Worm (Caenorhabditis elegans) whole organism, young adult: ENCODE data around the gene tomm-70.
A peak's percentile ranks its signal among the peaks of the same experiment; 100 is the strongest.

Experiments
- B0019.2 ChIP-seq: fragments of 200-800 bp; sonication (Bioruptor generic); conservative IDR thresholded peaks from 2 replicates; pipeline ENCODE4 v1.3.6; 2022; ENCODE audit warnings: missing genetic modification reagents, missing genetic modification characterization, missing compliant biosample characterization
- B0035.1 ChIP-seq: sonication (generic microtip); optimal IDR thresholded peaks from 2 replicates; lab custom pipeline; 2016; ENCODE audit warnings: missing genetic modification characterization, mild to moderate bottlenecking, missing compliant biosample characterization, missing genotype, missing genetic modification reagents
- B0261.1 ChIP-seq: sonication (generic microtip); optimal IDR thresholded peaks from 2 replicates; lab custom pipeline; 2016; ENCODE audit warnings: mild to moderate bottlenecking, missing genetic modification characterization, moderate library complexity, missing compliant biosample characterization
- D2030.7 ChIP-seq: fragments of 200-800 bp; sonication (Bioruptor generic); IDR thresholded peaks from 2 replicates; pipeline ENCODE4 v1.3.6; 2022; ENCODE audit warnings: missing genetic modification reagents, missing genetic modification characterization, missing compliant biosample characterization
- F10E7.11 ChIP-seq: sonication (generic microtip); optimal IDR thresholded peaks from 2 replicates; lab custom pipeline; 2017; ENCODE audit warnings: mild to moderate bottlenecking, missing genetic modification characterization, moderate library complexity, missing compliant biosample characterization
- F22D6.2 ChIP-seq: sonication (generic microtip); optimal IDR thresholded peaks from 2 replicates; lab custom pipeline; 2016; ENCODE audit warnings: mild to moderate bottlenecking, missing genetic modification characterization, missing compliant biosample characterization
- F23B12.7 ChIP-seq: sonication (generic microtip); optimal IDR thresholded peaks from 2 replicates; lab custom pipeline; 2017; ENCODE audit warnings: missing genetic modification characterization, mild to moderate bottlenecking, missing compliant biosample characterization, antibody characterized with exemption, moderate library complexity; ENCODE audit not compliant: insufficient read depth
- F33H1.4 ChIP-seq: fragments of 200-800 bp; sonication (Bioruptor generic); IDR thresholded peaks from 2 replicates; pipeline ENCODE4 v1.3.6; 2022; ENCODE audit warnings: missing genetic modification reagents, missing genetic modification characterization, missing compliant biosample characterization
- F37B4.10 ChIP-seq: fragments of 200-800 bp; sonication (Bioruptor generic); IDR thresholded peaks from 2 replicates; pipeline ENCODE4 v1.3.6; 2022; ENCODE audit warnings: missing genetic modification characterization, missing compliant biosample characterization
- F49E8.2 ChIP-seq: sonication (generic microtip); optimal IDR thresholded peaks from 3 replicates; lab custom pipeline; 2017; ENCODE audit warnings: missing genetic modification characterization, mild to moderate bottlenecking, missing compliant biosample characterization, antibody characterized with exemption, moderate library complexity; ENCODE audit not compliant: insufficient read depth
- F52B5.7 ChIP-seq: sonication (generic microtip); optimal IDR thresholded peaks from 2 replicates; lab custom pipeline; 2016; ENCODE audit warnings: mild to moderate bottlenecking, missing genetic modification characterization, missing compliant biosample characterization
- F55B11.4 ChIP-seq: sonication (generic microtip); optimal IDR thresholded peaks from 2 replicates; lab custom pipeline; 2016; ENCODE audit warnings: missing compliant biosample characterization, missing genetic modification characterization, borderline replicate concordance; ENCODE audit not compliant: insufficient read depth
- F57C9.4 ChIP-seq: sonication (generic microtip); optimal IDR thresholded peaks from 2 replicates; lab custom pipeline; 2017; ENCODE audit warnings: mild to moderate bottlenecking, missing genetic modification characterization, missing compliant biosample characterization
- Y56A3A.18 ChIP-seq: fragments of 200-800 bp; sonication (Bioruptor generic); IDR thresholded peaks from 2 replicates; pipeline ENCODE4 v1.3.6; 2022; ENCODE audit warnings: missing genetic modification reagents, missing genetic modification characterization, missing compliant biosample characterization
- Y79H2A.3 ChIP-seq: fragments of 200-800 bp; sonication (Bioruptor generic); conservative IDR thresholded peaks from 2 replicates; pipeline ENCODE4 v1.3.6; 2022; ENCODE audit warnings: missing genetic modification reagents, missing genetic modification characterization, missing compliant biosample characterization
- akir-1 ChIP-seq: fragments of 200-800 bp; sonication (Bioruptor generic); optimal IDR thresholded peaks from 2 replicates; lab custom pipeline; 2018; ENCODE audit warnings: mild to moderate bottlenecking, missing genetic modification characterization, moderate library complexity, missing compliant biosample characterization
- aptf-2 ChIP-seq: fragments of 200-800 bp; sonication (Bioruptor generic); conservative IDR thresholded peaks from 2 replicates; pipeline ENCODE4 v1.3.6; 2022; ENCODE audit warnings: missing genetic modification reagents, missing genetic modification characterization, missing compliant biosample characterization
- attf-5 ChIP-seq: fragments of 200-800 bp; sonication (Bioruptor generic); optimal IDR thresholded peaks from 2 replicates; lab custom pipeline; 2018; ENCODE audit warnings: mild to moderate bottlenecking, missing genetic modification characterization, missing compliant biosample characterization
- attf-6 ChIP-seq: fragments of 200-800 bp; sonication (Bioruptor generic); IDR thresholded peaks from 2 replicates; pipeline ENCODE4 v1.3.6; 2022; ENCODE audit warnings: missing genetic modification reagents, missing genetic modification characterization, missing compliant biosample characterization
- bed-1 ChIP-seq: fragments of 200-800 bp; sonication (Bioruptor generic); IDR thresholded peaks from 2 replicates; pipeline ENCODE4 v1.3.6; 2022; ENCODE audit warnings: missing genetic modification reagents, missing genetic modification characterization, missing compliant biosample characterization
- ceh-27 ChIP-seq: fragments of 200-800 bp; sonication (Bioruptor generic); optimal IDR thresholded peaks from 2 replicates; lab custom pipeline; 2018; ENCODE audit warnings: mild to moderate bottlenecking, missing genetic modification characterization, moderate library complexity, missing compliant biosample characterization
- ceh-40 ChIP-seq: fragments of 200-800 bp; sonication (Bioruptor generic); IDR thresholded peaks from 2 replicates; pipeline ENCODE4 v1.3.6; 2022; ENCODE audit warnings: missing genetic modification characterization, missing compliant biosample characterization
- ceh-58 ChIP-seq: fragments of 200-800 bp; sonication (Bioruptor generic); IDR thresholded peaks from 2 replicates; pipeline ENCODE4 v1.3.6; 2022; ENCODE audit warnings: missing genetic modification characterization, missing compliant biosample characterization
- chd-7 ChIP-seq: sonication (generic microtip); optimal IDR thresholded peaks from 2 replicates; lab custom pipeline; 2016; ENCODE audit warnings: mild to moderate bottlenecking, missing genetic modification characterization, moderate library complexity, missing compliant biosample characterization
- efl-1 ChIP-seq: fragments of 150-350 bp; optimal IDR thresholded peaks from 2 replicates; lab custom pipeline; 2014; ENCODE audit warnings: missing biosample characterization, missing genetic modification reagents, missing genetic modification characterization
- egl-18 ChIP-seq: fragments of 200-800 bp; sonication (Bioruptor generic); IDR thresholded peaks from 2 replicates; pipeline ENCODE4 v1.3.6; 2022; ENCODE audit warnings: missing genetic modification reagents, missing genetic modification characterization, missing compliant biosample characterization
- gei-17 ChIP-seq: fragments of 200-800 bp; sonication (Bioruptor generic); optimal IDR thresholded peaks from 2 replicates; lab custom pipeline; 2018; ENCODE audit warnings: mild to moderate bottlenecking, missing genetic modification characterization, missing compliant biosample characterization
- hlh-26 ChIP-seq: fragments of 200-800 bp; sonication (Bioruptor generic); conservative IDR thresholded peaks from 2 replicates; pipeline ENCODE4 v1.3.6; 2022; ENCODE audit warnings: missing genetic modification reagents, missing genetic modification characterization, missing compliant biosample characterization
- hrde-1 ChIP-seq: sonication (generic microtip); optimal IDR thresholded peaks from 2 replicates; lab custom pipeline; 2016; ENCODE audit warnings: missing genetic modification characterization, mild to moderate bottlenecking, missing compliant biosample characterization, moderate library complexity, missing genotype, missing genetic modification reagents, borderline replicate concordance
- lag-1 ChIP-seq: fragments of 200-800 bp; sonication (Bioruptor generic); IDR thresholded peaks from 2 replicates; pipeline ENCODE4 v1.3.6; 2022; ENCODE audit warnings: missing genetic modification reagents, missing genetic modification characterization, missing compliant biosample characterization
- let-607 ChIP-seq, 2 experiments: fragments of 200-800 bp in 1 of 2; sonication (Bioruptor generic) in 1 of 2; sonication (generic microtip) in 1 of 2; optimal IDR thresholded peaks; 2 replicates each; lab custom pipeline; 2016 to 2018; ENCODE audit warnings: mild to moderate bottlenecking in 2 of 2, missing compliant biosample characterization in 2 of 2, missing genetic modification characterization in 2 of 2, moderate library complexity in 2 of 2, missing genotype in 1 of 2
- lin-26 ChIP-seq: fragments of 200-800 bp; sonication (Bioruptor generic); IDR thresholded peaks from 2 replicates; pipeline ENCODE4 v1.3.6; 2022; ENCODE audit warnings: missing genetic modification reagents, missing genetic modification characterization, missing compliant biosample characterization
- lir-1 ChIP-seq: fragments of 200-800 bp; sonication (Bioruptor generic); conservative IDR thresholded peaks from 2 replicates; pipeline ENCODE4 v1.3.6; 2022; ENCODE audit warnings: missing genetic modification reagents, missing genetic modification characterization, missing compliant biosample characterization
- lsl-1 ChIP-seq: fragments of 200-800 bp; sonication (Bioruptor generic); optimal IDR thresholded peaks from 2 replicates; lab custom pipeline; 2018; ENCODE audit warnings: mild to moderate bottlenecking, missing genetic modification characterization, moderate library complexity, missing compliant biosample characterization
- madf-10 ChIP-seq: sonication (generic microtip); optimal IDR thresholded peaks from 2 replicates; lab custom pipeline; 2016; ENCODE audit warnings: mild to moderate bottlenecking, missing genetic modification characterization, missing compliant biosample characterization
- madf-3 ChIP-seq: fragments of 200-800 bp; sonication (Bioruptor generic); IDR thresholded peaks from 2 replicates; pipeline ENCODE4 v1.3.6; 2022; ENCODE audit warnings: missing genetic modification reagents, missing genetic modification characterization, missing compliant biosample characterization
- madf-6 ChIP-seq: fragments of 200-800 bp; sonication (Bioruptor generic); IDR thresholded peaks from 2 replicates; pipeline ENCODE4 v1.3.6; 2022; ENCODE audit warnings: missing genetic modification reagents, missing genetic modification characterization, missing compliant biosample characterization
- nfya-2 ChIP-seq: fragments of 200-800 bp; sonication (Bioruptor generic); IDR thresholded peaks from 2 replicates; pipeline ENCODE4 v1.3.6; 2022; ENCODE audit warnings: missing genetic modification reagents, missing genetic modification characterization, missing compliant biosample characterization
- pbrm-1 ChIP-seq: fragments of 200-800 bp; sonication (Bioruptor generic); IDR thresholded peaks from 2 replicates; pipeline ENCODE4 v1.3.6; 2022; ENCODE audit warnings: missing genetic modification reagents, missing genetic modification characterization, missing compliant biosample characterization
- pha-4 ChIP-seq: fragments of 150-350 bp; sonication (generic microtip); optimal IDR thresholded peaks from 2 replicates; lab custom pipeline; 2014; ENCODE audit warnings: missing biosample characterization, missing genetic modification reagents, missing genetic modification characterization
- rcor-1 ChIP-seq: fragments of 200-800 bp; sonication (Bioruptor generic); IDR thresholded peaks from 2 replicates; pipeline ENCODE4 v1.3.6; 2022; ENCODE audit warnings: missing genetic modification reagents, missing genetic modification characterization, missing compliant biosample characterization
- rec-8 ChIP-seq, 2 experiments: sonication (generic microtip); optimal IDR thresholded peaks; 2 replicates each; lab custom pipeline; 2016; ENCODE audit warnings: mild to moderate bottlenecking in 2 of 2, missing genetic modification characterization in 2 of 2, missing genetic modification reagents in 2 of 2, missing genotype in 2 of 2, missing biosample characterization in 1 of 2, missing compliant biosample characterization in 1 of 2, moderate library complexity in 1 of 2
- repo-1 ChIP-seq: sonication (generic microtip); optimal IDR thresholded peaks from 2 replicates; lab custom pipeline; 2017; ENCODE audit warnings: mild to moderate bottlenecking, missing genetic modification characterization, missing compliant biosample characterization
- sea-2 ChIP-seq: fragments of 200-800 bp; sonication (Bioruptor generic); IDR thresholded peaks from 2 replicates; pipeline ENCODE4 v1.3.6; 2022; ENCODE audit warnings: missing genetic modification characterization, missing compliant biosample characterization
- snpc-4 ChIP-seq, 5 experiments: fragments of 150-350 bp in 1 of 5; sonication (generic microtip) in 4 of 5; optimal IDR thresholded peaks; 2 replicates each; lab custom pipeline; 2014 to 2018; ENCODE audit warnings: missing genetic modification characterization in 5 of 5, missing biosample characterization in 3 of 5, antibody characterized with exemption in 2 of 5, mild to moderate bottlenecking in 2 of 5, missing compliant biosample characterization in 2 of 5, missing genotype in 2 of 5, moderate library complexity in 2 of 5, missing genetic modification reagents in 1 of 5
- ztf-22 ChIP-seq: fragments of 200-800 bp; sonication (Bioruptor generic); optimal IDR thresholded peaks from 2 replicates; lab custom pipeline; 2018; ENCODE audit warnings: mild to moderate bottlenecking, missing genetic modification characterization, moderate library complexity, missing compliant biosample characterization
- ztf-25 ChIP-seq: fragments of 200-800 bp; sonication (Bioruptor generic); IDR thresholded peaks from 2 replicates; pipeline ENCODE4 v1.3.6; 2022; ENCODE audit warnings: missing genetic modification reagents, missing genetic modification characterization, missing compliant biosample characterization
- ztf-6 ChIP-seq: fragments of 200-800 bp; sonication (Bioruptor generic); IDR thresholded peaks from 2 replicates; pipeline ENCODE4 v1.3.6; 2022; ENCODE audit warnings: missing genetic modification reagents, missing genetic modification characterization, missing compliant biosample characterization

The tomm-70 gene

ce11 chrIII:8763111-8763510 lies 8.6 kb upstream of the tomm-70 start:
- TF ChIP-seq B0019.2 (GFP tag; lab: Robert Waterston, UW) (no peak), let-607 (tag; optimal IDR thresholded peaks at IDR 0.05; lab: Kevin White, UChicago) (no peak), attf-6 (GFP tag; lab: Robert Waterston, UW) (no peak), aptf-2 (GFP tag; lab: Robert Waterston, UW) (no peak), ztf-25 (no peak), Y56A3A.18 (GFP tag; lab: Robert Waterston, UW) (no peak), madf-3 (no peak), F23B12.7 (tag; lab: Kevin White, UChicago) (no peak), F49E8.2 (tag; lab: Kevin White, UChicago) (peak; percentile 3), lir-1 (GFP tag; lab: Robert Waterston, UW) (no peak), sea-2 (GFP tag; lab: Robert Waterston, UW) (no peak), F37B4.10 (GFP tag; lab: Robert Waterston, UW) (no peak), F52B5.7 (no peak), ceh-58 (no peak), Y79H2A.3 (GFP tag; lab: Robert Waterston, UW) (no peak), rec-8 (tag; optimal IDR thresholded peaks at IDR 0.05; lab: Kevin White, UChicago) (no peak), B0035.1 (tag; lab: Kevin White, UChicago) (no peak), madf-6 (GFP tag; lab: Robert Waterston, UW) (peak; percentile 80), pbrm-1 (GFP tag; lab: Robert Waterston, UW) (no peak), B0261.1 (tag; lab: Kevin White, UChicago) (no peak), ceh-40 (GFP tag; lab: Robert Waterston, UW) (no peak), snpc-4 (GFP tag; optimal IDR thresholded peaks at IDR 0.05; lab: Kevin White, UChicago) (no peak), snpc-4 (tag; optimal IDR thresholded peaks at IDR 0.05; lab: Kevin White, UChicago) (no peak), attf-5 (GFP tag; lab: Kevin White, UChicago) (no peak), F22D6.2 (tag; lab: Kevin White, UChicago) (no peak), F55B11.4 (tag; lab: Kevin White, UChicago) (no peak), efl-1 (GFP tag; lab: Kevin White, UChicago) (no peak), ceh-27 (no peak), ztf-22 (no peak), egl-18 (GFP tag; lab: Robert Waterston, UW) (no peak), hrde-1 (tag; lab: Kevin White, UChicago) (no peak), lsl-1 (GFP tag; lab: Kevin White, UChicago) (peak; percentile 89), madf-10 (tag; lab: Kevin White, UChicago) (no peak), lag-1 (GFP tag; lab: Robert Waterston, UW) (no peak), gei-17 (GFP tag; lab: Kevin White, UChicago) (no peak), akir-1 (no peak), rcor-1 (no peak), F10E7.11 (tag; lab: Kevin White, UChicago) (no peak), F33H1.4 (peak; percentile 84), bed-1 (GFP tag; lab: Robert Waterston, UW) (no peak), D2030.7 (GFP tag; lab: Robert Waterston, UW) (peak; percentile 23; the same call in 1 of the 2 replicates), F57C9.4 (tag; lab: Kevin White, UChicago) (no peak), hlh-26 (GFP tag; lab: Robert Waterston, UW) (no peak), lin-26 (GFP tag; lab: Robert Waterston, UW) (no peak), chd-7 (tag; lab: Kevin White, UChicago) (no peak), nfya-2 (no peak), repo-1 (tag; lab: Kevin White, UChicago) (no peak), ztf-6 (GFP tag; lab: Robert Waterston, UW) (no peak), pha-4 (tag; lab: Kevin White, UChicago) (no peak)
